Worm (Caenorhabditis elegans) whole organism, L3 larva: ENCODE data around the gene F14D7.8.
"Not testable (repeated sequence)": the region's sequence is repeated elsewhere in the genome, so short reads cannot be mapped to it uniquely, and the experiment has no call there.

Experiments
- R02D3.7 ChIP-seq: fragments of 150-350 bp; optimal IDR thresholded peaks from 2 replicates; lab custom pipeline; 2014; ENCODE audit warnings: missing biosample characterization, missing genetic modification characterization
- aly-2 ChIP-seq: fragments of 150-350 bp; optimal IDR thresholded peaks from 2 replicates; lab custom pipeline; 2014; ENCODE audit warnings: missing biosample characterization, missing genetic modification characterization
- ceh-16 ChIP-seq: sonication (generic microtip); optimal IDR thresholded peaks from 2 replicates; lab custom pipeline; 2017; ENCODE audit warnings: missing biosample characterization, missing genetic modification characterization
- ceh-28 ChIP-seq: fragments of 150-350 bp; optimal IDR thresholded peaks from 2 replicates; lab custom pipeline; 2014; ENCODE audit warnings: missing biosample characterization, missing genetic modification reagents, missing genetic modification characterization
- ceh-82 ChIP-seq: fragments of 150-350 bp; optimal IDR thresholded peaks from 2 replicates; lab custom pipeline; 2014; ENCODE audit warnings: missing biosample characterization, missing genetic modification characterization
- daf-12 ChIP-seq: fragments of 150-350 bp; optimal IDR thresholded peaks from 2 replicates; lab custom pipeline; 2014; ENCODE audit warnings: missing biosample characterization, missing genetic modification reagents, missing genetic modification characterization
- egl-5 ChIP-seq: fragments of 150-350 bp; optimal IDR thresholded peaks from 2 replicates; lab custom pipeline; 2017; ENCODE audit warnings: missing biosample characterization, missing genetic modification reagents, missing genetic modification characterization, inconsistent platforms
- elt-2 ChIP-seq: sonication (generic microtip); optimal IDR thresholded peaks from 2 replicates; lab custom pipeline; 2016; ENCODE audit warnings: missing genetic modification reagents, mild to moderate bottlenecking, missing genetic modification characterization, missing compliant biosample characterization
- elt-3 ChIP-seq, 3 experiments: fragments of 150-350 bp in 1 of 3; sonication (generic microtip) in 2 of 3; optimal IDR thresholded peaks; 2 replicates in 2 of 3; 4 replicates in 1 of 3; lab custom pipeline; 2014 to 2017; ENCODE audit warnings: missing biosample characterization in 3 of 3, missing genetic modification characterization in 3 of 3
- eor-1 ChIP-seq, 2 experiments: fragments of 150-350 bp; optimal IDR thresholded peaks; 2 replicates each; lab custom pipeline; 2014 to 2018; ENCODE audit warnings: missing biosample characterization in 2 of 2, missing genetic modification characterization in 2 of 2
- fkh-10 ChIP-seq: sonication (generic microtip); optimal IDR thresholded peaks from 2 replicates; lab custom pipeline; 2017; ENCODE audit warnings: missing biosample characterization, missing genetic modification reagents, missing genetic modification characterization
- fkh-2 ChIP-seq: fragments of 150-350 bp; optimal IDR thresholded peaks from 2 replicates; lab custom pipeline; 2014; ENCODE audit warnings: missing biosample characterization, missing genetic modification reagents, missing genetic modification characterization
- hmg-11 ChIP-seq: sonication (generic microtip); optimal IDR thresholded peaks from 2 replicates; lab custom pipeline; 2016; ENCODE audit warnings: missing genetic modification characterization, missing compliant biosample characterization
- jun-1 ChIP-seq: fragments of 150-350 bp; optimal IDR thresholded peaks from 2 replicates; lab custom pipeline; 2014; ENCODE audit warnings: missing biosample characterization, missing genetic modification reagents, missing genetic modification characterization
- lin-39 ChIP-seq: fragments of 150-350 bp; optimal IDR thresholded peaks from 2 replicates; lab custom pipeline; 2018; ENCODE audit warnings: missing biosample characterization, missing genetic modification reagents, missing genetic modification characterization
- mml-1 ChIP-seq: fragments of 150-350 bp; sonication (generic microtip); optimal IDR thresholded peaks from 3 replicates; lab custom pipeline; 2014; ENCODE audit warnings: missing biosample characterization, missing genetic modification characterization
- nhr-12 ChIP-seq: fragments of 150-350 bp; optimal IDR thresholded peaks from 2 replicates; lab custom pipeline; 2014; ENCODE audit warnings: missing biosample characterization, missing genetic modification characterization
- nhr-23 ChIP-seq: fragments of 150-350 bp; optimal IDR thresholded peaks from 2 replicates; lab custom pipeline; 2014; ENCODE audit warnings: missing biosample characterization, missing genetic modification reagents, missing genetic modification characterization
- nhr-25 ChIP-seq: sonication (generic microtip); optimal IDR thresholded peaks from 2 replicates; lab custom pipeline; 2017; ENCODE audit warnings: missing biosample characterization, missing genetic modification characterization
- nhr-28 ChIP-seq: fragments of 150-350 bp; optimal IDR thresholded peaks from 2 replicates; lab custom pipeline; 2014; ENCODE audit warnings: missing biosample characterization, missing genetic modification characterization
- nhr-43 ChIP-seq: sonication (generic microtip); optimal IDR thresholded peaks from 2 replicates; lab custom pipeline; 2016; ENCODE audit warnings: mild to moderate bottlenecking, missing genetic modification characterization, missing compliant biosample characterization; ENCODE audit not compliant: poor library complexity, severe bottlenecking
- nhr-67 ChIP-seq: fragments of 150-350 bp; optimal IDR thresholded peaks from 2 replicates; lab custom pipeline; 2014; ENCODE audit warnings: missing biosample characterization, missing genetic modification characterization
- nhr-76 ChIP-seq: fragments of 150-350 bp; sonication (generic microtip); optimal IDR thresholded peaks from 5 replicates; lab custom pipeline; 2014; ENCODE audit warnings: missing biosample characterization, missing genetic modification characterization
- nhr-77 ChIP-seq: fragments of 150-350 bp; optimal IDR thresholded peaks from 2 replicates; lab custom pipeline; 2014; ENCODE audit warnings: missing biosample characterization, missing genetic modification characterization
- pha-4 ChIP-seq: fragments of 150-350 bp; optimal IDR thresholded peaks from 2 replicates; lab custom pipeline; 2014; ENCODE audit warnings: missing biosample characterization, missing genetic modification reagents, missing genetic modification characterization
- pqm-1 ChIP-seq: fragments of 150-350 bp; optimal IDR thresholded peaks from 2 replicates; lab custom pipeline; 2017; ENCODE audit warnings: missing biosample characterization, missing genetic modification characterization, inconsistent platforms
- tbx-2 ChIP-seq: sonication (generic microtip); optimal IDR thresholded peaks from 2 replicates; lab custom pipeline; 2016; ENCODE audit warnings: mild to moderate bottlenecking, missing genetic modification characterization, missing compliant biosample characterization
- unc-39 ChIP-seq: sonication (generic microtip); optimal IDR thresholded peaks from 4 replicates; lab custom pipeline; 2017; ENCODE audit warnings: missing biosample characterization, missing genetic modification characterization
- unc-62 ChIP-seq: fragments of 150-350 bp; sonication (generic microtip); optimal IDR thresholded peaks from 4 replicates; lab custom pipeline; 2014; ENCODE audit warnings: missing biosample characterization, missing genetic modification reagents, missing genetic modification characterization
- zag-1 ChIP-seq: fragments of 150-350 bp; optimal IDR thresholded peaks from 2 replicates; lab custom pipeline; 2014; ENCODE audit warnings: missing biosample characterization, missing genetic modification characterization
- ztf-11 ChIP-seq: fragments of 150-350 bp; optimal IDR thresholded peaks from 2 replicates; lab custom pipeline; 2014; ENCODE audit warnings: missing biosample characterization, missing genetic modification characterization
- ztf-4 ChIP-seq: fragments of 150-350 bp; optimal IDR thresholded peaks from 2 replicates; lab custom pipeline; 2014; ENCODE audit warnings: missing biosample characterization, missing genetic modification characterization

F14D7.8 gene

ce11 chrV:14279777-14280176 is 32.8 kb downstream of the F14D7.8 start, which contains the start of gene srt-33:
Gene srt-33, minus strand, starts transcription at chrV:14279877.
- TF ChIP-seq unc-39 (no peak), fkh-10 (GFP tag; lab: Kevin White, UChicago) (no peak), aly-2 (tag; lab: Kevin White, UChicago) (no peak), nhr-23 (tag; lab: Kevin White, UChicago) (no peak), mml-1 (no peak), pqm-1 (tag; lab: Kevin White, UChicago) (no peak), nhr-43 (tag; lab: Kevin White, UChicago) (no peak), jun-1 (no peak), zag-1 (tag; lab: Kevin White, UChicago) (no peak), fkh-2 (tag; lab: Kevin White, UChicago) (no peak), nhr-25 (tag; lab: Kevin White, UChicago) (no peak), ceh-16 (tag; lab: Kevin White, UChicago) (no peak), nhr-28 (tag; lab: Kevin White, UChicago) (no peak), ztf-11 (tag; lab: Kevin White, UChicago) (no peak)
- TF ChIP-seq, all 47 proteins: peak for 0

ce11 chrV:14274268-14274667 is 38.3 kb downstream of the F14D7.8 start, which contains the start of gene F40G12.7:
Gene F40G12.7, plus strand, starts transcription at chrV:14274568.
- not testable (repeated sequence) for TF ChIP-seq nhr-76 (tag; lab: Kevin White, UChicago); pha-4 (tag; lab: Kevin White, UChicago); lin-39

ce11 chrV:14273019-14273418 is 39.6 kb downstream of the F14D7.8 start, which contains the start of gene F40G12.6:
Gene F40G12.6, minus strand, starts transcription at chrV:14273119.
- TF ChIP-seq elt-2 (tag; lab: Kevin White, UChicago) (no peak), unc-39 (no peak), eor-1 (tag; optimal IDR thresholded peaks at IDR 0.05; lab: Kevin White, UChicago) (no peak), R02D3.7 (tag; lab: Kevin White, UChicago) (no peak), lin-39 (no peak), nhr-67 (tag; lab: Kevin White, UChicago) (no peak), daf-12 (tag; lab: Kevin White, UChicago) (no peak), unc-62 (no peak), nhr-77 (tag; lab: Kevin White, UChicago) (no peak), ceh-82 (tag; lab: Kevin White, UChicago) (no peak), tbx-2 (tag; lab: Kevin White, UChicago) (no peak)

ce11 chrV:14270729-14271128 is 41.9 kb downstream of the F14D7.8 start, which contains the start of gene F40G12.5:
Gene F40G12.5, minus strand, starts transcription at chrV:14270829.
- no peak for TF ChIP-seq nhr-76 (tag; lab: Kevin White, UChicago)
- TF ChIP-seq jun-1: no peak
- no peak for TF ChIP-seq nhr-12
- TF ChIP-seq hmg-11: no peak
- TF ChIP-seq elt-3 (tag; optimal IDR thresholded peaks at IDR 0.05; lab: Kevin White, UChicago): no peak
- no peak for TF ChIP-seq pha-4 (tag; lab: Kevin White, UChicago)
- TF ChIP-seq nhr-25 (tag; lab: Kevin White, UChicago): no peak
- TF ChIP-seq ztf-4: no peak
- TF ChIP-seq unc-39: no peak
- no peak for TF ChIP-seq egl-5 (tag; lab: Kevin White, UChicago)
- TF ChIP-seq fkh-10 (GFP tag; lab: Kevin White, UChicago): no peak
- no peak for TF ChIP-seq ztf-11 (tag; lab: Kevin White, UChicago)
- no peak for TF ChIP-seq nhr-28 (tag; lab: Kevin White, UChicago)
- TF ChIP-seq ceh-28 (tag; lab: Kevin White, UChicago): no peak
- TF ChIP-seq nhr-77 (tag; lab: Kevin White, UChicago): no peak
- TF ChIP-seq, all 47 proteins: peak for 0

- TF ChIP-seq nhr-77 (tag; lab: Kevin White, UChicago) (no peak), pqm-1 (tag; lab: Kevin White, UChicago) (no peak), hmg-11 (no peak)
These were observed 44.0 kb downstream of the F14D7.8 start, which contains the start of gene F40G12.4 for ce11 chrV:14268616-14269015. Gene F40G12.4, minus strand, starts transcription at chrV:14268716.
